Fruit fly (Drosophila melanogaster) whole organism, embryonic: ENCODE measurements around the gene Syt1.

Experiments
- Awh ChIP-seq: fragments of 200-800 bp; sonication (Bioruptor generic); IDR thresholded peaks from 2 replicates; pipeline ENCODE4, ENCODE4 v1.3.6; 2022; ENCODE audit warnings: missing biosample characterization, missing genetic modification characterization
- B-H2 ChIP-seq: fragments of 200-800 bp; sonication (Bioruptor generic); optimal IDR thresholded peaks from 2 replicates; lab custom pipeline; 2018; ENCODE audit warnings: missing biosample characterization, mild to moderate bottlenecking, missing genetic modification characterization
- Blimp-1 ChIP-seq: fragments of 200-800 bp; sonication (Bioruptor generic); optimal IDR thresholded peaks from 3 replicates; lab custom pipeline; 2018; ENCODE audit warnings: missing biosample characterization, missing genetic modification characterization, mild to moderate bottlenecking, moderate library complexity, missing genetic modification reagents
- C15 ChIP-seq: fragments of 200-800 bp; sonication (Bioruptor generic); IDR thresholded peaks from 3 replicates; pipeline ENCODE4 v1.3.6; 2022; ENCODE audit warnings: missing biosample characterization, missing genetic modification characterization
- CG10321 ChIP-seq: fragments of 200-800 bp; sonication (Bioruptor generic); IDR thresholded peaks from 2 replicates; pipeline ENCODE4 v1.3.6; 2022; ENCODE audit warnings: missing biosample characterization, missing genetic modification characterization
- CG11695 ChIP-seq: fragments of 200-800 bp; sonication (Bioruptor generic); IDR thresholded peaks from 3 replicates; pipeline ENCODE4 v1.3.6; 2022; ENCODE audit warnings: missing biosample characterization, missing genetic modification characterization
- CG12071 ChIP-seq: fragments of 200-800 bp; sonication (Bioruptor generic); optimal IDR thresholded peaks from 3 replicates; lab custom pipeline; 2018; ENCODE audit warnings: missing biosample characterization, mild to moderate bottlenecking, missing genetic modification characterization
- CG12155 ChIP-seq: fragments of 200-800 bp; sonication (Bioruptor generic); optimal IDR thresholded peaks from 3 replicates; lab custom pipeline; 2016; ENCODE audit warnings: missing biosample characterization, missing genetic modification characterization
- CG12299 ChIP-seq: fragments of 200-800 bp; sonication (Bioruptor generic); optimal IDR thresholded peaks from 2 replicates; lab custom pipeline; 2018; ENCODE audit warnings: missing biosample characterization, mild to moderate bottlenecking, missing genetic modification characterization
- CG13424 ChIP-seq: fragments of 200-800 bp; sonication (Bioruptor generic); optimal IDR thresholded peaks from 2 replicates; lab custom pipeline; 2019; ENCODE audit warnings: missing biosample characterization, mild to moderate bottlenecking, missing genetic modification characterization, moderate library complexity
- CG15073 ChIP-seq: fragments of 200-800 bp; sonication (Bioruptor generic); optimal IDR thresholded peaks from 2 replicates; lab custom pipeline; 2016; ENCODE audit warnings: missing biosample characterization, missing genetic modification characterization
- CG1647 ChIP-seq: fragments of 200-800 bp; sonication (Bioruptor generic); optimal IDR thresholded peaks from 3 replicates; lab custom pipeline; 2016; ENCODE audit warnings: missing biosample characterization, missing genetic modification characterization
- CG18262 ChIP-seq: fragments of 200-800 bp; optimal IDR thresholded peaks from 3 replicates; lab custom pipeline; 2019; ENCODE audit warnings: missing biosample characterization, mild to moderate bottlenecking, missing genetic modification characterization, moderate library complexity
- CG31224 ChIP-seq: fragments of 200-800 bp; sonication (Bioruptor generic); IDR thresholded peaks from 2 replicates; pipeline ENCODE4 v1.3.6; 2022; ENCODE audit warnings: missing biosample characterization, missing genetic modification characterization
- CG33213 ChIP-seq: fragments of 200-800 bp; sonication (Bioruptor generic); optimal IDR thresholded peaks from 3 replicates; lab custom pipeline; 2016; ENCODE audit warnings: missing biosample characterization, missing genetic modification characterization
- CG4328 ChIP-seq: fragments of 200-800 bp; sonication (Bioruptor generic); optimal IDR thresholded peaks from 3 replicates; lab custom pipeline; 2017; ENCODE audit warnings: missing biosample characterization, missing genetic modification reagents, missing genetic modification characterization
- CG4854 ChIP-seq: fragments of 200-800 bp; sonication (Bioruptor generic); optimal IDR thresholded peaks from 2 replicates; lab custom pipeline; 2016; ENCODE audit warnings: missing biosample characterization, missing genetic modification characterization, inconsistent platforms
- CG6765 ChIP-seq: fragments of 200-800 bp; sonication (Bioruptor generic); optimal IDR thresholded peaks from 3 replicates; lab custom pipeline; 2017; ENCODE audit warnings: missing biosample characterization, mild to moderate bottlenecking, missing genetic modification characterization
- CG7786 ChIP-seq: fragments of 200-800 bp; sonication (Bioruptor generic); optimal IDR thresholded peaks from 2 replicates; lab custom pipeline; 2016; ENCODE audit warnings: missing biosample characterization, missing genetic modification characterization
- Dad ChIP-seq: fragments of 200-800 bp; sonication (Bioruptor generic); optimal IDR thresholded peaks from 3 replicates; lab custom pipeline; 2016; ENCODE audit warnings: missing biosample characterization, missing genetic modification characterization
- Ets65A ChIP-seq: fragments of 200-800 bp; sonication (Bioruptor generic); peaks from one replicate; lab custom pipeline; 2016; ENCODE audit warnings: missing biosample characterization, missing genetic modification characterization
- Fer2 ChIP-seq: fragments of 200-800 bp; sonication (Bioruptor generic); optimal IDR thresholded peaks from 2 replicates; lab custom pipeline; 2018; ENCODE audit warnings: missing biosample characterization, mild to moderate bottlenecking, missing genetic modification characterization, moderate library complexity
- HLH54F ChIP-seq: fragments of 200-800 bp; sonication (Bioruptor generic); optimal IDR thresholded peaks from 3 replicates; lab custom pipeline; 2016; ENCODE audit warnings: missing biosample characterization, missing genetic modification characterization
- Nf-YB ChIP-seq: fragments of 200-800 bp; sonication (Bioruptor generic); optimal IDR thresholded peaks from 3 replicates; lab custom pipeline; 2019; ENCODE audit warnings: missing biosample characterization, mild to moderate bottlenecking, missing genetic modification characterization, moderate library complexity
- PHDP ChIP-seq: fragments of 200-800 bp; sonication (Bioruptor generic); optimal IDR thresholded peaks from 3 replicates; lab custom pipeline; 2018; ENCODE audit warnings: missing biosample characterization, mild to moderate bottlenecking, missing genetic modification characterization, moderate library complexity
- Sox102F ChIP-seq: fragments of 200-800 bp; sonication (Bioruptor generic); optimal IDR thresholded peaks from 2 replicates; lab custom pipeline; 2018; ENCODE audit warnings: missing biosample characterization, mild to moderate bottlenecking, missing genetic modification characterization, moderate library complexity
- Spps ChIP-seq: fragments of 200-800 bp; sonication (Bioruptor generic); optimal IDR thresholded peaks from 2 replicates; lab custom pipeline; 2018; ENCODE audit warnings: missing biosample characterization, mild to moderate bottlenecking, missing genetic modification characterization
- Xrp1 ChIP-seq: fragments of 200-800 bp; sonication (Bioruptor generic); IDR thresholded peaks from 2 replicates; pipeline ENCODE4 v1.3.6; 2022; ENCODE audit warnings: missing biosample characterization, missing genetic modification characterization
- cato ChIP-seq: fragments of 200-800 bp; sonication (Bioruptor generic); optimal IDR thresholded peaks from 2 replicates; lab custom pipeline; 2016; ENCODE audit warnings: missing biosample characterization, missing genetic modification characterization, borderline replicate concordance
- cg ChIP-seq: fragments of 200-800 bp; sonication (Bioruptor generic); optimal IDR thresholded peaks from 3 replicates; lab custom pipeline; 2019; ENCODE audit warnings: missing biosample characterization, mild to moderate bottlenecking, missing genetic modification characterization, moderate library complexity
- dati ChIP-seq: fragments of 200-800 bp; sonication (Bioruptor generic); IDR thresholded peaks from 2 replicates; pipeline ENCODE4 v1.3.6; 2022; ENCODE audit warnings: missing biosample characterization, missing genetic modification characterization
- esg ChIP-seq: fragments of 200-800 bp; sonication (Bioruptor generic); conservative IDR thresholded peaks from 2 replicates; pipeline ENCODE4 v1.3.6; 2022; ENCODE audit warnings: missing biosample characterization, missing genetic modification characterization
- fd96Cb ChIP-seq: fragments of 200-800 bp; sonication (Bioruptor generic); optimal IDR thresholded peaks from 2 replicates; lab custom pipeline; 2018; ENCODE audit warnings: missing biosample characterization, mild to moderate bottlenecking, missing genetic modification characterization, moderate library complexity
- fu2 ChIP-seq: fragments of 200-800 bp; sonication (Bioruptor generic); optimal IDR thresholded peaks from 2 replicates; lab custom pipeline; 2016; ENCODE audit warnings: missing biosample characterization, missing genetic modification characterization
- jigr1 ChIP-seq: fragments of 200-800 bp; sonication (Bioruptor generic); IDR thresholded peaks from 3 replicates; pipeline ENCODE4 v1.3.6; 2022; ENCODE audit warnings: missing biosample characterization, missing genetic modification characterization
- jing ChIP-seq: fragments of 200-800 bp; sonication (Bioruptor generic); optimal IDR thresholded peaks from 2 replicates; lab custom pipeline; 2018; ENCODE audit warnings: missing biosample characterization, mild to moderate bottlenecking, missing genetic modification characterization
- pan ChIP-seq, 4 experiments: fragments of >200 bp in 3 of 4; fragments of 200-800 bp in 1 of 4; sonication (Bioruptor generic) in 1 of 4; optimal IDR thresholded peaks in 3 of 4; IDR thresholded peaks in 1 of 4; 2 replicates each; pipeline versions ENCODE4 v1.3.6 to Lab custom; 2017 to 2022; ENCODE audit warnings: missing biosample characterization in 2 of 4, missing genetic modification characterization in 2 of 4, mixed read lengths in 1 of 4
- pfk ChIP-seq: fragments of 200-800 bp; sonication (Bioruptor generic); optimal IDR thresholded peaks from 2 replicates; lab custom pipeline; 2018; ENCODE audit warnings: missing biosample characterization, mild to moderate bottlenecking, missing genetic modification characterization, moderate library complexity
- psq ChIP-seq: fragments of 200-800 bp; sonication (Bioruptor generic); optimal IDR thresholded peaks from 2 replicates; lab custom pipeline; 2017; ENCODE audit warnings: missing biosample characterization, missing genetic modification characterization
- repo ChIP-seq: fragments of 200-800 bp; sonication (Bioruptor generic); optimal IDR thresholded peaks from 2 replicates; lab custom pipeline; 2016; ENCODE audit warnings: missing biosample characterization, missing genetic modification characterization
- run ChIP-seq: fragments of 200-800 bp; sonication (Bioruptor generic); optimal IDR thresholded peaks from 3 replicates; lab custom pipeline; 2018; ENCODE audit warnings: missing biosample characterization, mild to moderate bottlenecking, missing genetic modification characterization
- sc ChIP-seq, 3 experiments: fragments of >200 bp in 2 of 3; fragments of 200-800 bp in 1 of 3; sonication (Bioruptor generic) in 1 of 3; optimal IDR thresholded peaks; 2 replicates in 2 of 3; 3 replicates in 1 of 3; lab custom pipeline; 2017; ENCODE audit warnings: mild to moderate bottlenecking in 1 of 3, missing biosample characterization in 1 of 3, missing genetic modification characterization in 1 of 3, missing genetic modification reagents in 1 of 3
- sens ChIP-seq: fragments of 200-800 bp; sonication (Bioruptor generic); peaks from one replicate; lab custom pipeline; 2016; ENCODE audit warnings: missing biosample characterization, missing genetic modification characterization
- sqz ChIP-seq: fragments of 200-800 bp; sonication (Bioruptor generic); optimal IDR thresholded peaks from 3 replicates; lab custom pipeline; 2018; ENCODE audit warnings: missing biosample characterization, mild to moderate bottlenecking, missing genetic modification characterization
- ssp ChIP-seq: fragments of 200-800 bp; sonication (Bioruptor generic); IDR thresholded peaks from 2 replicates; pipeline ENCODE4 v1.3.6; 2022; ENCODE audit warnings: missing biosample characterization, missing genetic modification characterization
- tin ChIP-seq: fragments of 200-800 bp; sonication (Bioruptor generic); optimal IDR thresholded peaks from 3 replicates; lab custom pipeline; 2016; ENCODE audit warnings: missing biosample characterization, missing genetic modification characterization
- tio ChIP-seq: fragments of 200-800 bp; sonication (Bioruptor generic); optimal IDR thresholded peaks from 2 replicates; lab custom pipeline; 2017; ENCODE audit warnings: missing biosample characterization, missing genetic modification characterization, inconsistent platforms
- tna ChIP-seq: fragments of 200-800 bp; sonication (Bioruptor generic); IDR thresholded peaks from 2 replicates; pipeline ENCODE4 v1.3.6; 2022; ENCODE audit warnings: missing biosample characterization, missing genetic modification characterization; ENCODE audit not compliant: partially characterized antibody
- vfl ChIP-seq: fragments of 200-800 bp; sonication (Bioruptor generic); optimal IDR thresholded peaks from 2 replicates; lab custom pipeline; 2016; ENCODE audit warnings: missing biosample characterization, missing genetic modification characterization

Gene Syt1

DNA sequence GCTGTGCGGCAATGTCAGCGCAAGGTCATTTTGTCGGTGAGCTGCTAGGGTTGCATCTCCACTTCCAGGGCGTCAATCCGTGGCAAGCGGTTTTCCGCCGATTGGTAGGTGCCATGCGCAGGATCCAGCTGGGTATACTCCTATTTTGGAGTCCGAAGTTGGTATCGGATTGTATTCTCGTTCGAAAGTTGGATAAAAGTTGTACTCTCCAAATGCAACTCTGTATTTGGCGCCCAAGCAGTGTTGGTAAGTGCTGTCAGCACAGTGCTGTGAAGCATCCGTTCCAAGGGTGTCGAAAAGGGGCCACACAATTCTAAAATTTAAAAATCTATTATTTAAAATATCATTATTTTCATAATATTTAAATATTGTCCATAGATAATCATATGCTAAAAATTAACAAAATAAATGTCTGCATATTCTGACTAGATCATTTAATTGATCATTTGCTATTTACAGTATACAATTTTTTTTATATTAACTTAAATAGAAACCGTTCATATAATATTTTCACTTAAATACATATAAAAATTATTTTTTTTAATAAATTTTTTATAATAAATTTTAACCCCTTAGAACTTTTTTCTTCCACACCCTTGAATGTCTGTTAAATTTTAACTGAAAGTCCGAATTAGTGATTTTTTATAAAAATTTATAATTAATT, 51.2 kb downstream of the Syt1 start (continued):
- no peak for TF ChIP-seq pan (optimal IDR thresholded peaks at IDR 0.05; lab: Kevin White, UChicago)
- TF ChIP-seq pan (GFP tag; optimal IDR thresholded peaks at IDR 0.05 in 1 of 2, IDR thresholded peaks at IDR 0.05 in 1 of 2), result peak in 1 of 2 experiments; percentile 88
- TF ChIP-seq CG11695 (GFP tag; lab: Robert Waterston, UW), result peak; percentile 91
- no peak for TF ChIP-seq CG12071 (GFP tag; lab: Kevin White, UChicago)
- TF ChIP-seq CG13424 (tag; lab: Kevin White, UChicago), result peak; percentile 91
- TF ChIP-seq cato (GFP tag; lab: Kevin White, UChicago), result peak; percentile 63
- peak; percentile 60 for TF ChIP-seq jing
- peak; percentile 80 for TF ChIP-seq Awh (GFP tag; lab: Robert Waterston, UW)
- no peak for TF ChIP-seq tio (GFP tag; lab: Kevin White, UChicago)
- no peak for TF ChIP-seq CG15073 (GFP tag; lab: Kevin White, UChicago)
- TF ChIP-seq CG12155, result peak; percentile 90
- TF ChIP-seq jigr1 (GFP tag; lab: Robert Waterston, UW), result peak; percentile 35; the same call in 1 of the 3 replicates
- peak; percentile 80 for TF ChIP-seq CG31224 (GFP tag; lab: Robert Waterston, UW)
- TF ChIP-seq Blimp-1 (GFP tag; lab: Kevin White, UChicago), result peak; percentile 77
- TF ChIP-seq PHDP (tag; lab: Kevin White, UChicago), result peak; percentile 83
- peak; percentile 8; the same call in 1 of the 2 replicates for TF ChIP-seq tna (GFP tag; lab: Robert Waterston, UW)
- peak; percentile 91 for TF ChIP-seq sens (GFP tag; lab: Kevin White, UChicago)
- TF ChIP-seq repo (GFP tag; lab: Kevin White, UChicago), result peak; percentile 70
- TF ChIP-seq run (tag; lab: Kevin White, UChicago), result peak; percentile 67
- TF ChIP-seq Dad, result peak; percentile 78
- TF ChIP-seq Ets65A (GFP tag; lab: Kevin White, UChicago), result peak; percentile 99
- TF ChIP-seq CG33213 (GFP tag; lab: Kevin White, UChicago), result peak; percentile 85
- TF ChIP-seq C15, result peak; percentile 56; the same call in 1 of the 3 replicates
- peak; percentile 85 for TF ChIP-seq HLH54F (GFP tag; lab: Kevin White, UChicago)
- peak; percentile 60 for TF ChIP-seq pfk (GFP tag; lab: Kevin White, UChicago)
- peak; percentile 49 for TF ChIP-seq CG12299 (tag; lab: Kevin White, UChicago)
- peak; percentile 89 for TF ChIP-seq Xrp1 (GFP tag; lab: Robert Waterston, UW)
- peak; percentile 85 for TF ChIP-seq CG6765 (GFP tag; lab: Kevin White, UChicago)
- peak; percentile 88 for TF ChIP-seq tin
- TF ChIP-seq CG18262 (tag; lab: Kevin White, UChicago), result peak; percentile 94
- TF ChIP-seq CG4328 (GFP tag; lab: Kevin White, UChicago), result peak; percentile 83
- TF ChIP-seq dati (GFP tag; lab: Robert Waterston, UW), result no peak
- peak; percentile 80 for TF ChIP-seq esg
- TF ChIP-seq cg (GFP tag; lab: Kevin White, UChicago), result no peak
- TF ChIP-seq Nf-YB (GFP tag; lab: Kevin White, UChicago), result peak; percentile 67
- TF ChIP-seq Spps (tag; lab: Kevin White, UChicago), result peak; percentile 30
- TF ChIP-seq CG1647 (GFP tag; lab: Kevin White, UChicago), result peak; percentile 74
- no peak for TF ChIP-seq sc (optimal IDR thresholded peaks at IDR 0.05; lab: Kevin White, UChicago)
- peak; percentile 67 for TF ChIP-seq sc (GFP tag; optimal IDR thresholded peaks at IDR 0.05; lab: Kevin White, UChicago)
- peak; percentile 83 for TF ChIP-seq vfl (GFP tag; lab: Kevin White, UChicago)
- peak; percentile 95 for TF ChIP-seq B-H2 (GFP tag; lab: Kevin White, UChicago)
- TF ChIP-seq Fer2, result peak; percentile 82
- TF ChIP-seq ssp (GFP tag; lab: Robert Waterston, UW), result peak; percentile 75
- TF ChIP-seq fu2 (GFP tag; lab: Kevin White, UChicago), result peak; percentile 77
- peak; percentile 75 for TF ChIP-seq Sox102F
- peak; percentile 78 for TF ChIP-seq CG4854 (GFP tag; lab: Kevin White, UChicago)
- TF ChIP-seq sqz (GFP tag; lab: Kevin White, UChicago), result peak; percentile 73
- TF ChIP-seq fd96Cb (tag; lab: Kevin White, UChicago), result peak; percentile 72
- peak; percentile 66 for TF ChIP-seq psq
- peak; percentile 83 for TF ChIP-seq CG7786
- TF ChIP-seq CG10321, result peak; percentile 42
